Worm (Caenorhabditis elegans) whole organism, L4 larva: ENCODE data around the gene F36G9.15.

Source experiments
- F44E2.7 ChIP-seq: fragments of 200-800 bp; sonication (Bioruptor generic); IDR thresholded peaks from 2 replicates; pipeline ENCODE4 v2.1.2; 2022; ENCODE audit warnings: missing genetic modification characterization, missing compliant biosample characterization
- R02D3.7 ChIP-seq: fragments of 150-350 bp; sonication (generic microtip); optimal IDR thresholded peaks from 3 replicates; lab custom pipeline; 2014; ENCODE audit warnings: missing biosample characterization, missing genetic modification characterization
- Y5F2A.4 ChIP-seq: fragments of 200-800 bp; sonication (Bioruptor generic); optimal IDR thresholded peaks from 2 replicates; lab custom pipeline; 2018; ENCODE audit warnings: mild to moderate bottlenecking, missing genetic modification characterization, missing compliant biosample characterization
- attf-4 ChIP-seq: sonication (generic microtip); optimal IDR thresholded peaks from 3 replicates; lab custom pipeline; 2017; ENCODE audit warnings: missing biosample characterization, missing genetic modification characterization
- ceh-44 ChIP-seq: fragments of 200-800 bp; sonication (Bioruptor generic); IDR thresholded peaks from 2 replicates; pipeline ENCODE4 v1.3.6; 2022; ENCODE audit warnings: missing genetic modification reagents, missing genetic modification characterization, missing compliant biosample characterization
- ces-1 ChIP-seq: fragments of 150-350 bp; sonication (generic microtip); optimal IDR thresholded peaks from 4 replicates; lab custom pipeline; 2014; ENCODE audit warnings: missing biosample characterization, missing genetic modification reagents, missing genetic modification characterization
- daf-12 ChIP-seq: fragments of 150-350 bp; optimal IDR thresholded peaks from 2 replicates; lab custom pipeline; 2014; ENCODE audit warnings: missing biosample characterization, missing genetic modification reagents, missing genetic modification characterization
- dmd-8 ChIP-seq: fragments of 200-800 bp; sonication (Bioruptor generic); IDR thresholded peaks from 2 replicates; pipeline ENCODE4 v1.3.6; 2022; ENCODE audit warnings: missing genetic modification characterization, missing compliant biosample characterization
- duxl-1 ChIP-seq: sonication (generic microtip); optimal IDR thresholded peaks from 2 replicates; lab custom pipeline; 2016; ENCODE audit warnings: mild to moderate bottlenecking, missing genetic modification characterization, moderate library complexity, missing compliant biosample characterization; ENCODE audit not compliant: poor library complexity
- egl-27 ChIP-seq: sonication (generic microtip); optimal IDR thresholded peaks from 3 replicates; lab custom pipeline; 2017; ENCODE audit warnings: missing biosample characterization, missing genetic modification reagents, missing genetic modification characterization
- fkh-10 ChIP-seq: fragments of 150-350 bp; optimal IDR thresholded peaks from 2 replicates; lab custom pipeline; 2014; ENCODE audit warnings: missing biosample characterization, missing genetic modification reagents, missing genetic modification characterization
- hlh-11 ChIP-seq: fragments of 200-800 bp; sonication (Bioruptor generic); optimal IDR thresholded peaks from 2 replicates; lab custom pipeline; 2018; ENCODE audit warnings: mild to moderate bottlenecking, missing genetic modification characterization, missing compliant biosample characterization
- lim-7 ChIP-seq: fragments of 200-800 bp; sonication (Bioruptor generic); IDR thresholded peaks from 2 replicates; pipeline ENCODE4 v1.3.6; 2022; ENCODE audit warnings: missing genetic modification characterization, missing compliant biosample characterization
- lin-13 ChIP-seq: fragments of 150-350 bp; optimal IDR thresholded peaks from 2 replicates; lab custom pipeline; 2014; ENCODE audit warnings: missing biosample characterization, missing genetic modification reagents, missing genetic modification characterization
- lin-29 ChIP-seq: fragments of 200-800 bp; sonication (Bioruptor generic); IDR thresholded peaks from 2 replicates; pipeline ENCODE4 v1.3.6; 2022; ENCODE audit warnings: missing genetic modification reagents, missing genetic modification characterization, missing compliant biosample characterization
- lir-3 ChIP-seq: sonication (generic microtip); optimal IDR thresholded peaks from 2 replicates; lab custom pipeline; 2016; ENCODE audit warnings: mild to moderate bottlenecking, missing genetic modification characterization, missing compliant biosample characterization
- madf-5 ChIP-seq, 2 experiments: fragments of 200-800 bp; sonication (Bioruptor generic); IDR thresholded peaks; 2 replicates each; pipeline ENCODE4 v1.3.6; 2022; ENCODE audit warnings: missing compliant biosample characterization in 2 of 2, missing genetic modification characterization in 2 of 2
- mep-1 ChIP-seq: fragments of 150-350 bp; sonication (generic microtip); optimal IDR thresholded peaks from 3 replicates; lab custom pipeline; 2014; ENCODE audit warnings: missing biosample characterization, missing genetic modification characterization
- mxl-3 ChIP-seq: fragments of 200-800 bp; sonication (Bioruptor generic); optimal IDR thresholded peaks from 2 replicates; lab custom pipeline; 2018; ENCODE audit warnings: mild to moderate bottlenecking, missing genetic modification characterization, missing compliant biosample characterization
- nhr-11 ChIP-seq: fragments of 150-350 bp; optimal IDR thresholded peaks from 2 replicates; lab custom pipeline; 2014; ENCODE audit warnings: missing biosample characterization, missing genetic modification characterization
- nhr-237 ChIP-seq: sonication (generic microtip); optimal IDR thresholded peaks from 2 replicates; lab custom pipeline; 2017; ENCODE audit warnings: missing biosample characterization, missing genetic modification characterization
- nhr-25 ChIP-seq: sonication (generic microtip); optimal IDR thresholded peaks from 2 replicates; lab custom pipeline; 2017; ENCODE audit warnings: missing genetic modification characterization, mild to moderate bottlenecking, missing compliant biosample characterization, antibody characterized with exemption, moderate library complexity, borderline replicate concordance; ENCODE audit not compliant: insufficient read depth
- nhr-42 ChIP-seq: fragments of 200-800 bp; sonication (Bioruptor generic); IDR thresholded peaks from 2 replicates; pipeline ENCODE4 v1.3.6; 2022; ENCODE audit warnings: missing genetic modification characterization, missing compliant biosample characterization
- nhr-48 ChIP-seq: sonication (generic microtip); optimal IDR thresholded peaks from 2 replicates; lab custom pipeline; 2016; ENCODE audit warnings: mild to moderate bottlenecking, missing genetic modification characterization, missing compliant biosample characterization
- pqm-1 ChIP-seq: sonication (generic microtip); optimal IDR thresholded peaks from 2 replicates; lab custom pipeline; 2017; ENCODE audit warnings: missing biosample characterization, missing genetic modification characterization
- rbr-2 ChIP-seq: sonication (generic microtip); optimal IDR thresholded peaks from 2 replicates; lab custom pipeline; 2016; ENCODE audit warnings: missing genotype, missing genetic modification characterization, missing compliant biosample characterization
- sdz-12 ChIP-seq: fragments of 200-800 bp; sonication (Bioruptor generic); optimal IDR thresholded peaks from 2 replicates; lab custom pipeline; 2018; ENCODE audit warnings: mild to moderate bottlenecking, missing genetic modification characterization, missing compliant biosample characterization
- spr-3 ChIP-seq: fragments of 200-800 bp; sonication (Bioruptor generic); optimal IDR thresholded peaks from 2 replicates; lab custom pipeline; 2018; ENCODE audit warnings: mild to moderate bottlenecking, missing genetic modification characterization, missing compliant biosample characterization
- tag-97 ChIP-seq: fragments of 200-800 bp; sonication (Bioruptor generic); IDR thresholded peaks from 2 replicates; pipeline ENCODE4 v1.3.6; 2022; ENCODE audit warnings: missing genetic modification characterization, missing compliant biosample characterization
- unc-62 ChIP-seq, 3 experiments: fragments of 150-350 bp in 1 of 3; sonication (generic microtip); optimal IDR thresholded peaks in 2 of 3; peaks in 1 of 3; 1 replicate in 1 of 3; 2 replicates in 2 of 3; lab custom pipeline; 2014 to 2017; ENCODE audit warnings: missing biosample characterization in 3 of 3, missing genetic modification characterization in 3 of 3, missing genetic modification reagents in 3 of 3, missing genotype in 1 of 3
- ztf-11 ChIP-seq: fragments of 150-350 bp; optimal IDR thresholded peaks from 2 replicates; lab custom pipeline; 2014; ENCODE audit warnings: missing biosample characterization, missing genetic modification characterization
- ztf-7 ChIP-seq: fragments of 150-350 bp; optimal IDR thresholded peaks from 2 replicates; lab custom pipeline; 2014; ENCODE audit warnings: missing biosample characterization, missing genetic modification characterization

The F36G9.15 gene

DNA sequence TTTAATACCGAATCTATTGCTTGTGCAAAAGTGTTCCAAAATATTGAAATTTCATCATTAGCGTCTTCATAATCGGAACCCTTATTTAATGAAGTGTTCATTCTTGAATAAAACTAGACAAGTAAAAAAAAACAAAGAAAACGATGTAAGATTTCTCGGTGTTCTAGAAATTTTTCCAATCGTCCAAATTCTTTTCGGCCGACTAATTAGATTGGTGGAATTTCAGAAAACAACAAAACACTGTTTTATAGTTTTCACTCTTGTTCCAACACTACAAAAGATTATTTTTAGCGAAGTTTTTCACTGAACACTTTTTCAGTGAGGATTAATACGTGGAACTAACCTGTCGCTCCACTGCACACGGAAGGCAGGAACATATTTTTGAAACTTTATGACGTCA lies 35.2 kb downstream of the F36G9.15 start, which contains the start of gene srw-56:
srw-56 (minus strand) TSS at position 101 of the 400 bp plus-strand sequence.
- TF ChIP-seq rbr-2 (tag; lab: Kevin White, UChicago) (no peak), ztf-11 (no peak), lir-3 (tag; lab: Kevin White, UChicago) (no peak), ceh-44 (GFP tag; lab: Robert Waterston, UW) (no peak), ces-1 (GFP tag; lab: Kevin White, UChicago) (no peak), sdz-12 (GFP tag; lab: Kevin White, UChicago) (no peak), ztf-7 (tag; lab: Kevin White, UChicago) (no peak), R02D3.7 (tag; lab: Kevin White, UChicago) (no peak), nhr-48 (tag; lab: Kevin White, UChicago) (no peak), lin-29 (GFP tag; lab: Robert Waterston, UW) (no peak), F44E2.7 (GFP tag; lab: Robert Waterston, UW) (no peak), madf-5 (GFP tag; IDR thresholded peaks at IDR 0.05; lab: Robert Waterston, UW) (no peak)
- TF ChIP-seq, all 104 proteins: peak for 0

DNA sequence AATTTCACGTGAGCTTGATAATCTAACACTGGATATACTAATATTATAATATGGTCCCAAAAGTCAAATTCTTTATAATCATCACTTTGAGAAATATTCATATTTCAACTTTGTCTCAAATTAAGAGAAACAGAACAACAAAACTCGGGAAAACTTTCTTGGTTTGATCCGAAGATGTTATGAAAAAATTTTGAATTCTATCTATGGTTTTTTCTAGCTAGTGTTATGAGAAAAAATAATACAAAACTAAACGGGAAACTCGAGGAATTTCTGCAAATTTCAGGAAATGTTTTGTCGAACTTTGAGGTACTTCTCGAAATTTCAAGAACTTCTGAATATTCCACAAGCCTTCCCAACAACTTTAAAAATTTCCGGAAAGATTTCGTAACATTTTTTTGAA lies 37.1 kb downstream of the F36G9.15 start, which contains the start of gene srw-59:
srw-59 (minus strand) TSS at position 101 of the 400 bp plus-strand sequence.
- TF ChIP-seq dmd-8 (no peak), rbr-2 (tag; lab: Kevin White, UChicago) (no peak), mep-1 (no peak), duxl-1 (no peak), lin-13 (GFP tag; lab: Kevin White, UChicago) (no peak), nhr-42 (no peak), pqm-1 (tag; lab: Kevin White, UChicago) (no peak), nhr-11 (tag; lab: Kevin White, UChicago) (no peak), lim-7 (GFP tag; lab: Robert Waterston, UW) (no peak), daf-12 (tag; lab: Kevin White, UChicago) (no peak), mxl-3 (GFP tag; lab: Kevin White, UChicago) (no peak)

ce11 chrV:15943125-15943524 lies 44.8 kb downstream of the F36G9.15 start, which contains the start of gene srw-53:
Gene srw-53 (plus strand): TSS chrV:15943425.
- TF ChIP-seq fkh-10: no peak
- no peak for TF ChIP-seq hlh-11
- no peak for TF ChIP-seq ztf-7 (tag; lab: Kevin White, UChicago)
- TF ChIP-seq nhr-25: no peak
- no peak for TF ChIP-seq nhr-237 (tag; lab: Kevin White, UChicago)
- TF ChIP-seq tag-97: no peak
- no peak for TF ChIP-seq egl-27
- no peak for TF ChIP-seq madf-5 (GFP tag; IDR thresholded peaks at IDR 0.05; lab: Robert Waterston, UW)
- no peak for TF ChIP-seq attf-4 (tag; lab: Kevin White, UChicago)
- TF ChIP-seq Y5F2A.4 (GFP tag; lab: Kevin White, UChicago): no peak
- no peak for TF ChIP-seq rbr-2 (tag; lab: Kevin White, UChicago)
- TF ChIP-seq R02D3.7 (tag; lab: Kevin White, UChicago): no peak
- TF ChIP-seq spr-3 (GFP tag; lab: Kevin White, UChicago): no peak

DNA sequence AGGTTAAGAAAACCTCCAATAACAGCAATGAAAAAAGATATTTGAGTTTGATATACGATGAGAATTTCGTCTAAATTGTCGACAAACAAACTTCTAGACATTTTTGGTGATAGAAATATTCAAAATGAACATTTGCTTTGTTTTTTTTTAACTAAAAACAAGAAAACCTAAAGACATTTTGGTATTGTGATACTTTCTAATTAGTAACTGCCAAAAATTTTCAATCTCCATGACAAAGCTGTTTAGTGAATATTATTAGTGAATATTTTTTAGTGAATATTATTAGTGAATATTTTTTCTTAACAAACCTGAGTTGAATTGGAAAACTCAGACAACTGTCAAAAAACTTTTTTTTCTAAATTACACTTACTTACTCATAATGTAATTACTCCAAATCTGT lies 47.7 kb downstream of the F36G9.15 start, which contains the start of gene srw-55:
srw-55 (minus strand) TSS at position 101 of the 400 bp plus-strand sequence.
- TF ChIP-seq unc-62 (GFP tag; optimal IDR thresholded peaks at IDR 0.05 in 1 of 2; lab: Kevin White, UChicago): peak in 1 of 2 experiments; percentile 66
- no peak for TF ChIP-seq unc-62 (tag; optimal IDR thresholded peaks at IDR 0.05; lab: Kevin White, UChicago)
- TF ChIP-seq hlh-11: no peak
